Fruit fly (Drosophila melanogaster) whole organism, embryonic: Measurements from ENCODE around the gene CG17127.

Experiments used
- Asciz ChIP-seq: fragments of 200-800 bp; sonication (Bioruptor generic); optimal IDR thresholded peaks from 2 replicates; lab custom pipeline; 2017; ENCODE audit warnings: missing biosample characterization, mild to moderate bottlenecking, missing genetic modification characterization, missing genetic modification reagents
- CG1024 ChIP-seq: fragments of 200-800 bp; sonication (Bioruptor generic); IDR thresholded peaks from 2 replicates; pipeline ENCODE4 v1.3.6; 2022; ENCODE audit warnings: missing biosample characterization, missing genetic modification characterization
- CG10431 ChIP-seq: fragments of 200-800 bp; sonication (Bioruptor generic); optimal IDR thresholded peaks from 3 replicates; lab custom pipeline; 2018; ENCODE audit warnings: missing biosample characterization, mild to moderate bottlenecking, missing genetic modification characterization
- CG10654 ChIP-seq: fragments of 200-800 bp; sonication (Bioruptor generic); optimal IDR thresholded peaks from 2 replicates; lab custom pipeline; 2016; ENCODE audit warnings: missing biosample characterization, missing genetic modification characterization
- CG11504 ChIP-seq: fragments of 200-800 bp; sonication (Bioruptor generic); optimal IDR thresholded peaks from 3 replicates; lab custom pipeline; 2019; ENCODE audit warnings: missing biosample characterization, mild to moderate bottlenecking, missing genetic modification characterization, moderate library complexity
- CG11560 ChIP-seq: fragments of 200-800 bp; sonication (Bioruptor generic); IDR thresholded peaks from 3 replicates; pipeline ENCODE4 v1.3.6; 2022; ENCODE audit warnings: missing biosample characterization, missing genetic modification characterization
- CG31365 ChIP-seq: fragments of 200-800 bp; sonication (Bioruptor generic); optimal IDR thresholded peaks from 2 replicates; lab custom pipeline; 2018; ENCODE audit warnings: missing biosample characterization, mild to moderate bottlenecking, missing genetic modification characterization
- CG6689 ChIP-seq: fragments of 200-800 bp; sonication (Bioruptor generic); IDR thresholded peaks from 2 replicates; pipeline ENCODE4 v1.3.6; 2022; ENCODE audit warnings: missing biosample characterization, missing genetic modification characterization
- CG6791 ChIP-seq: fragments of 200-800 bp; sonication (Bioruptor generic); IDR thresholded peaks from 3 replicates; pipeline ENCODE4 v1.3.6; 2022; ENCODE audit warnings: missing biosample characterization, missing genetic modification characterization; ENCODE audit not compliant: partially characterized antibody
- CG7928 ChIP-seq: fragments of 200-800 bp; sonication (Bioruptor generic); optimal IDR thresholded peaks from 2 replicates; lab custom pipeline; 2017; ENCODE audit warnings: missing biosample characterization, mild to moderate bottlenecking, missing genetic modification characterization
- CG9876 ChIP-seq: fragments of 200-800 bp; sonication (Bioruptor generic); optimal IDR thresholded peaks from 2 replicates; lab custom pipeline; 2016; ENCODE audit warnings: missing biosample characterization, missing genetic modification characterization
- D ChIP-seq, 2 experiments: fragments of 200-800 bp in 1 of 2; fragments of >200 bp in 1 of 2; sonication (Bioruptor generic) in 1 of 2; optimal IDR thresholded peaks; 2 replicates in 1 of 2; 3 replicates in 1 of 2; lab custom pipeline; 2017; ENCODE audit warnings: mild to moderate bottlenecking in 1 of 2, missing biosample characterization in 1 of 2, missing genetic modification characterization in 1 of 2, missing genetic modification reagents in 1 of 2
- Dll ChIP-seq: fragments of 200-800 bp; sonication (Bioruptor generic); IDR thresholded peaks from 4 replicates; pipeline ENCODE4 v1.3.6; 2022; ENCODE audit warnings: missing biosample characterization, missing genetic modification characterization; ENCODE audit not compliant: partially characterized antibody
- Eip74EF ChIP-seq, 2 experiments: fragments of 200-800 bp in 1 of 2; fragments of >200 bp in 1 of 2; sonication (Bioruptor generic) in 1 of 2; optimal IDR thresholded peaks; 2 replicates each; lab custom pipeline; 2017 to 2019; ENCODE audit warnings: missing biosample characterization in 2 of 2, missing genetic modification characterization in 2 of 2, mild to moderate bottlenecking in 1 of 2, moderate library complexity in 1 of 2
- Gsc ChIP-seq: fragments of 200-800 bp; sonication (Bioruptor generic); IDR thresholded peaks from 2 replicates; pipeline ENCODE4 v1.3.6; 2022; ENCODE audit warnings: missing biosample characterization, missing genetic modification characterization
- HLH54F ChIP-seq: fragments of 200-800 bp; sonication (Bioruptor generic); optimal IDR thresholded peaks from 3 replicates; lab custom pipeline; 2016; ENCODE audit warnings: missing biosample characterization, missing genetic modification characterization
- HLHmδ ChIP-seq: fragments of 200-800 bp; sonication (Bioruptor generic); optimal IDR thresholded peaks from 2 replicates; lab custom pipeline; 2018; ENCODE audit warnings: missing biosample characterization, mild to moderate bottlenecking, missing genetic modification characterization, moderate library complexity
- MBD-R2 ChIP-seq: fragments of 200-800 bp; sonication (Bioruptor generic); IDR thresholded peaks from 2 replicates; pipeline ENCODE4 v1.3.6; 2022; ENCODE audit warnings: missing biosample characterization, missing genetic modification characterization
- Meics ChIP-seq: fragments of 200-800 bp; sonication (Bioruptor generic); optimal IDR thresholded peaks from 2 replicates; lab custom pipeline; 2017; ENCODE audit warnings: missing biosample characterization, mild to moderate bottlenecking, missing genetic modification characterization
- Mes4 ChIP-seq: fragments of 200-800 bp; sonication (Bioruptor generic); optimal IDR thresholded peaks from 2 replicates; lab custom pipeline; 2016; ENCODE audit warnings: missing biosample characterization, missing genetic modification characterization
- NFAT ChIP-seq: fragments of 200-800 bp; sonication (Bioruptor generic); IDR thresholded peaks from 2 replicates; pipeline ENCODE4 v1.3.6; 2022; ENCODE audit warnings: missing biosample characterization, missing genetic modification characterization
- Nf-YC ChIP-seq: fragments of 200-800 bp; optimal IDR thresholded peaks from 3 replicates; lab custom pipeline; 2019; ENCODE audit warnings: missing biosample characterization, mild to moderate bottlenecking, missing genetic modification characterization, moderate library complexity
- Oli ChIP-seq: fragments of 200-800 bp; sonication (Bioruptor generic); optimal IDR thresholded peaks from 2 replicates; lab custom pipeline; 2018; ENCODE audit warnings: missing biosample characterization, mild to moderate bottlenecking, missing genetic modification characterization, moderate library complexity
- PHDP ChIP-seq: fragments of 200-800 bp; sonication (Bioruptor generic); optimal IDR thresholded peaks from 3 replicates; lab custom pipeline; 2018; ENCODE audit warnings: missing biosample characterization, mild to moderate bottlenecking, missing genetic modification characterization, moderate library complexity
- ap ChIP-seq: fragments of 200-800 bp; sonication (Bioruptor generic); IDR thresholded peaks from 2 replicates; pipeline ENCODE4 v1.3.6; 2022; ENCODE audit warnings: missing biosample characterization, missing genetic modification characterization
- ash1 ChIP-seq: fragments of 200-800 bp; sonication (Bioruptor generic); optimal IDR thresholded peaks from 2 replicates; lab custom pipeline; 2018; ENCODE audit warnings: missing biosample characterization, mild to moderate bottlenecking, missing genetic modification characterization
- ato ChIP-seq: fragments of 200-800 bp; sonication (Bioruptor generic); IDR thresholded peaks from 2 replicates; pipeline ENCODE4 v1.3.6; 2022; ENCODE audit warnings: missing biosample characterization, missing genetic modification characterization; ENCODE audit not compliant: partially characterized antibody
- bsh ChIP-seq, 2 experiments: fragments of 200-800 bp; sonication (Bioruptor generic); optimal IDR thresholded peaks; 2 replicates each; lab custom pipeline; 2017 to 2018; ENCODE audit warnings: mild to moderate bottlenecking in 2 of 2, missing biosample characterization in 2 of 2, missing genetic modification characterization in 2 of 2, moderate library complexity in 1 of 2
- btn ChIP-seq: fragments of 200-800 bp; sonication (Bioruptor generic); optimal IDR thresholded peaks from 2 replicates; lab custom pipeline; 2016; ENCODE audit warnings: missing biosample characterization, missing genetic modification characterization
- ci ChIP-seq: fragments of 200-800 bp; sonication (Bioruptor generic); IDR thresholded peaks from 3 replicates; pipeline ENCODE4 v1.3.6; 2022; ENCODE audit warnings: missing biosample characterization, missing genetic modification characterization
- corto ChIP-seq: fragments of 200-800 bp; sonication (Bioruptor generic); optimal IDR thresholded peaks from 2 replicates; lab custom pipeline; 2016; ENCODE audit warnings: missing biosample characterization, mild to moderate bottlenecking, missing genetic modification characterization, moderate library complexity
- croc ChIP-seq: fragments of 200-800 bp; sonication (Bioruptor generic); conservative IDR thresholded peaks from 3 replicates; pipeline ENCODE4 v1.3.6; 2022; ENCODE audit warnings: missing biosample characterization, missing genetic modification characterization
- dmrt11E ChIP-seq: fragments of 200-800 bp; sonication (Bioruptor generic); optimal IDR thresholded peaks from 3 replicates; lab custom pipeline; 2018; ENCODE audit warnings: missing biosample characterization, mild to moderate bottlenecking, missing genetic modification characterization, moderate library complexity
- gro ChIP-seq: fragments of 200-800 bp; sonication (Bioruptor generic); optimal IDR thresholded peaks from 2 replicates; lab custom pipeline; 2016; ENCODE audit warnings: missing biosample characterization, missing genetic modification characterization
- ham ChIP-seq: fragments of 200-800 bp; sonication (Bioruptor generic); IDR thresholded peaks from 2 replicates; pipeline ENCODE4 v1.3.6; 2022; ENCODE audit warnings: missing biosample characterization, missing genetic modification characterization
- hkb ChIP-seq, 2 experiments: fragments of 200-800 bp in 1 of 2; fragments of >200 bp in 1 of 2; sonication (Bioruptor generic) in 1 of 2; IDR thresholded peaks in 1 of 2; optimal IDR thresholded peaks in 1 of 2; 2 replicates each; pipeline versions ENCODE4 v1.3.6 to Lab custom; 2017 to 2022; ENCODE audit warnings: missing biosample characterization in 1 of 2, missing genetic modification characterization in 1 of 2
- hth ChIP-seq: fragments of >200 bp; optimal IDR thresholded peaks from 2 replicates; lab custom pipeline; 2017; ENCODE audit warnings: inconsistent platforms
- lab ChIP-seq: fragments of 200-800 bp; sonication (Bioruptor generic); optimal IDR thresholded peaks from 3 replicates; lab custom pipeline; 2017; ENCODE audit warnings: missing biosample characterization, missing genetic modification characterization, mild to moderate bottlenecking, moderate library complexity, missing genetic modification reagents
- lilli ChIP-seq: fragments of 200-800 bp; sonication (Bioruptor generic); optimal IDR thresholded peaks from 3 replicates; lab custom pipeline; 2016; ENCODE audit warnings: missing biosample characterization, missing genetic modification characterization
- lov ChIP-seq, 2 experiments: fragments of 200-800 bp in 1 of 2; fragments of >200 bp in 1 of 2; sonication (Bioruptor generic) in 1 of 2; IDR thresholded peaks in 1 of 2; optimal IDR thresholded peaks in 1 of 2; 2 replicates in 1 of 2; 3 replicates in 1 of 2; pipeline versions ENCODE4 v1.3.6 to Lab custom; 2017 to 2022; ENCODE audit warnings: missing biosample characterization in 1 of 2, missing genetic modification characterization in 1 of 2
- mam ChIP-seq: fragments of 200-800 bp; sonication (Bioruptor generic); optimal IDR thresholded peaks from 3 replicates; lab custom pipeline; 2016; ENCODE audit warnings: missing biosample characterization, missing genetic modification characterization
- prd ChIP-seq, 3 experiments: fragments of >200 bp in 2 of 3; fragments of 200-800 bp in 1 of 3; sonication (Bioruptor generic) in 1 of 3; optimal IDR thresholded peaks in 2 of 3; IDR thresholded peaks in 1 of 3; 2 replicates in 2 of 3; 3 replicates in 1 of 3; pipeline versions ENCODE4 v1.3.6 to Lab custom; 2017 to 2022; ENCODE audit warnings: missing biosample characterization in 1 of 3, missing genetic modification characterization in 1 of 3
- row ChIP-seq: fragments of 200-800 bp; sonication (Bioruptor generic); IDR thresholded peaks from 3 replicates; pipeline ENCODE4 v1.3.6; 2022; ENCODE audit warnings: missing biosample characterization, missing genetic modification characterization
- run ChIP-seq: fragments of 200-800 bp; sonication (Bioruptor generic); optimal IDR thresholded peaks from 3 replicates; lab custom pipeline; 2018; ENCODE audit warnings: missing biosample characterization, mild to moderate bottlenecking, missing genetic modification characterization
- usp ChIP-seq: fragments of >200 bp; optimal IDR thresholded peaks from 2 replicates; lab custom pipeline; 2017; ENCODE audit warnings: missing biosample characterization, missing genetic modification characterization
- wor ChIP-seq: fragments of 200-800 bp; sonication (Bioruptor generic); IDR thresholded peaks from 2 replicates; pipeline ENCODE4 v1.3.6; 2022; ENCODE audit warnings: missing biosample characterization, missing genetic modification characterization
- zfh1 ChIP-seq: fragments of 200-800 bp; sonication (Bioruptor generic); IDR thresholded peaks from 3 replicates; pipeline ENCODE4 v1.3.6; 2022; ENCODE audit warnings: missing biosample characterization, missing genetic modification characterization

CG17127 gene

dm6 chr2L:10760422-10761166 is 10.1 kb upstream of the CG17127 start, which contains the start of gene CG6495 (continued):
- TF ChIP-seq dmrt11E (tag; lab: Kevin White, UChicago) (no peak), Oli (peak; percentile 59), CG11560 (tag; lab: Robert Waterston, UW) (no peak), Gsc (GFP tag; lab: Robert Waterston, UW) (no peak), CG10431 (no peak), gro (no peak), wor (GFP tag; lab: Robert Waterston, UW) (no peak), run (tag; lab: Kevin White, UChicago) (peak; percentile 61), MBD-R2 (GFP tag; lab: Robert Waterston, UW) (peak; percentile 15; the same call in 1 of the 2 replicates), row (peak; percentile 76), Meics (peak; percentile 71), Nf-YC (tag; lab: Kevin White, UChicago) (peak; percentile 55), PHDP (tag; lab: Kevin White, UChicago) (peak; percentile 76), CG9876 (GFP tag; lab: Kevin White, UChicago) (no peak), CG31365 (tag; lab: Kevin White, UChicago) (no peak), Asciz (no peak), CG11504 (tag; lab: Kevin White, UChicago) (peak; percentile 78), corto (GFP tag; lab: Kevin White, UChicago) (no peak), D (optimal IDR thresholded peaks at IDR 0.05; lab: Kevin White, UChicago) (no peak), D (GFP tag; optimal IDR thresholded peaks at IDR 0.05; lab: Kevin White, UChicago) (peak; percentile 22), bsh (GFP tag; optimal IDR thresholded peaks at IDR 0.05; lab: Kevin White, UChicago) (peak in 1 of 2 experiments; percentile 69), usp (GFP tag; lab: Kevin White, UChicago) (no peak), Dll (GFP tag; lab: Robert Waterston, UW) (no peak), ash1 (GFP tag; lab: Kevin White, UChicago) (no peak), Eip74EF (GFP tag; optimal IDR thresholded peaks at IDR 0.05; lab: Kevin White, UChicago) (peak in 1 of 2 experiments; percentile 56), mam (GFP tag; lab: Kevin White, UChicago) (peak; percentile 23), zfh1 (0 out of 3 replicates have a peak, but pooled peaks have one; percentile 13), prd (optimal IDR thresholded peaks at IDR 0.05; lab: Kevin White, UChicago) (no peak), prd (GFP tag; IDR thresholded peaks at IDR 0.05; lab: Robert Waterston, UW) (0 out of 3 replicates have a peak, but pooled peaks have one; percentile 24), HLH54F (GFP tag; lab: Kevin White, UChicago) (no peak), lilli (GFP tag; lab: Kevin White, UChicago) (peak; percentile 24), hth (lab: Kevin White, UChicago) (no peak), NFAT (GFP tag; lab: Robert Waterston, UW) (no peak), CG10654 (no peak), lab (peak; percentile 80), HLHmδ (no peak), CG1024 (GFP tag; lab: Robert Waterston, UW) (no peak), CG6689 (GFP tag; lab: Robert Waterston, UW) (no peak), ap (GFP tag; lab: Robert Waterston, UW) (no peak), CG6791 (GFP tag; lab: Robert Waterston, UW) (no peak), ham (GFP tag; lab: Robert Waterston, UW) (no peak), lov (optimal IDR thresholded peaks at IDR 0.05; lab: Kevin White, UChicago) (no peak), lov (GFP tag; IDR thresholded peaks at IDR 0.05; lab: Robert Waterston, UW) (no peak), ato (GFP tag; lab: Robert Waterston, UW) (no peak), btn (GFP tag; lab: Kevin White, UChicago) (no peak), Mes4 (GFP tag; lab: Kevin White, UChicago) (no peak), ci (GFP tag; lab: Robert Waterston, UW) (0 out of 3 replicates have a peak, but pooled peaks have one; percentile 7), hkb (optimal IDR thresholded peaks at IDR 0.05; lab: Kevin White, UChicago) (no peak), hkb (GFP tag; IDR thresholded peaks at IDR 0.05; lab: Robert Waterston, UW) (peak; percentile 62), CG7928 (no peak), croc (peak; percentile 30; the same call in 2 of the 3 replicates)
